Worm (Caenorhabditis elegans): Measurements from ENCODE around the gene cyp-13A10.
A peak's percentile ranks its signal among the peaks of the same experiment; 100 is the strongest.

The cyp-13A10 gene

DNA sequence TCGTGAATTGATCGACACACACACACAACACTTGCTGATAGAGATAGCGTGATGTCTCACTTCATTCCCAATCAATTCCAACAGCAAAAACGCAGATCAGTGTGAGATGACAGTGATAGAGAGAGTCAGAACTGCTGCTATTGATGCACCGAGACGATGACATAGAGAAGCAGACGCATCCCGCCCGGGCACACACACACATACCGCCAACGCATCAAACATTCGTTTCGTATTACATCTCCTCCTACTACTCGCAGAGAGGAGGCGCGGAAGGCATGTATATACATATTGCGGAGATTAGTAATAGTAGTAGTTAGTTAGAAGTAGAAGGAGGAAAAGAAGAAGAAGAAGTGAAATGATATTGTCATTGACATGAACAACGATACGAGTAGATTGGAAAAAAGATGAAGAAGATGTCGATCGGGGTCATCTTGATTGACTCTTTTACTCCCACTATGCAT lies 43.3 kb downstream of the cyp-13A10 start:
- TF ChIP-seq lin-38 (GFP tag; IDR thresholded peaks at IDR 0.05) (peak; percentile 36), fos-1 (tag; optimal IDR thresholded peaks at IDR 0.05) (no peak), lin-29 (GFP tag; IDR thresholded peaks at IDR 0.05) (no peak), nhr-111 (GFP tag; optimal IDR thresholded peaks at IDR 0.05) (no peak), ceh-44 (GFP tag; IDR thresholded peaks at IDR 0.05) (no peak), R02D3.7 (tag; optimal IDR thresholded peaks at IDR 0.05) (no peak), ztf-11 (tag; optimal IDR thresholded peaks at IDR 0.05) (no peak), nhr-77 (tag; optimal IDR thresholded peaks at IDR 0.05) (peak; percentile 3), lir-3 (tag; optimal IDR thresholded peaks at IDR 0.05) (no peak), lin-1 (GFP tag; IDR thresholded peaks at IDR 0.05) (peak; percentile 56; the same call in 1 of the 2 replicates), ZK337.2 (GFP tag; IDR thresholded peaks at IDR 0.05) (no peak), spr-3 (GFP tag; optimal IDR thresholded peaks at IDR 0.05) (no peak), ceh-32 (tag; optimal IDR thresholded peaks at IDR 0.05; ENCODE audit: poor library complexity) (no peak), pha-4 (GFP tag; IDR thresholded peaks at IDR 0.05) (peak; percentile 66), pha-4 (tag; optimal IDR thresholded peaks at IDR 0.05) (peak; percentile 18), aha-1 (tag) (peak; percentile 76), unc-130 (GFP tag; optimal IDR thresholded peaks at IDR 0.05) (no peak), nhr-25 (tag; optimal IDR thresholded peaks at IDR 0.05; ENCODE audit: borderline replicate concordance, insufficient read depth) (no peak), egl-43 (GFP tag; IDR thresholded peaks at IDR 0.05) (0 out of 2 replicates have a peak, but pooled peaks have one; percentile 7), daf-8 (GFP tag; IDR thresholded peaks at IDR 0.05) (no peak), php-3 (GFP tag; IDR thresholded peaks at IDR 0.05) (0 out of 2 replicates have a peak, but pooled peaks have one; percentile 36), ceh-28 (tag; optimal IDR thresholded peaks at IDR 0.05) (peak; percentile 22), F49E8.2 (tag; optimal IDR thresholded peaks at IDR 0.05; ENCODE audit: borderline replicate concordance) (no peak), nhr-237 (tag; optimal IDR thresholded peaks at IDR 0.05) (no peak), zfp-3 (GFP tag; conservative IDR thresholded peaks at IDR 0.05) (no peak), hlh-30 (tag; optimal IDR thresholded peaks at IDR 0.05; ENCODE audit: insufficient read depth) (peak; percentile 79), tra-1 (GFP tag; IDR thresholded peaks at IDR 0.05) (peak; percentile 53), zag-1 (tag; optimal IDR thresholded peaks at IDR 0.05) (no peak), arid-1 (GFP tag; conservative IDR thresholded peaks at IDR 0.05) (no peak), hif-1 (tag; optimal IDR thresholded peaks at IDR 0.05) (no peak), F26F4.8 (GFP tag; conservative IDR thresholded peaks at IDR 0.05) (no peak), aly-2 (tag; optimal IDR thresholded peaks at IDR 0.05) (no peak), dmd-9 (GFP tag; IDR thresholded peaks at IDR 0.05) (no peak), daf-19 (GFP tag; conservative IDR thresholded peaks at IDR 0.05) (no peak), skn-1 (tag; optimal IDR thresholded peaks at IDR 0.05) (no peak), zfp-2 (tag; optimal IDR thresholded peaks at IDR 0.05) (no peak), nhr-10 (tag; optimal IDR thresholded peaks at IDR 0.05) (no peak), hmg-1.1 (GFP tag; IDR thresholded peaks at IDR 0.05) (peak; percentile 46), ceh-82 (tag; optimal IDR thresholded peaks at IDR 0.05) (no peak), lin-15B (tag; optimal IDR thresholded peaks at IDR 0.05) (no peak), zip-2 (tag; optimal IDR thresholded peaks at IDR 0.05) (no peak), cey-2 (tag; optimal IDR thresholded peaks at IDR 0.05; ENCODE audit: borderline replicate concordance, insufficient read depth) (no peak), T20F7.1 (GFP tag; optimal IDR thresholded peaks at IDR 0.05) (peak; percentile 43), madf-9 (GFP tag; conservative IDR thresholded peaks at IDR 0.05) (peak; percentile 44; the same call in 1 of the 2 replicates), ztf-7 (tag; optimal IDR thresholded peaks at IDR 0.05) (no peak), attf-4 (tag; optimal IDR thresholded peaks at IDR 0.05) (no peak), T26A8.4 (GFP tag; IDR thresholded peaks at IDR 0.05) (peak; percentile 33), F44E2.7 (GFP tag; IDR thresholded peaks at IDR 0.05) (no peak), mxl-2 (GFP tag; conservative IDR thresholded peaks at IDR 0.05) (0 out of 2 replicates have a peak, but pooled peaks have one; percentile 33), mdl-1 (tag; optimal IDR thresholded peaks at IDR 0.05) (peak in 1 of 2 experiments; percentile 74), lin-13 (GFP tag; optimal IDR thresholded peaks at IDR 0.05) (no peak)
